Worm (Caenorhabditis elegans) whole organism, L4 larva: Measurements from ENCODE around the gene T16D1.1.
A peak's percentile ranks its signal among the peaks of the same experiment; 100 is the strongest.

Experiments
- D1046.2 ChIP-seq: fragments of 200-800 bp; sonication (Bioruptor generic); IDR thresholded peaks from 2 replicates; pipeline ENCODE4 v1.3.6; 2022; ENCODE audit warnings: missing genetic modification characterization, missing compliant biosample characterization
- F10B5.3 ChIP-seq: sonication (generic microtip); optimal IDR thresholded peaks from 2 replicates; lab custom pipeline; 2016; ENCODE audit warnings: mild to moderate bottlenecking, missing genetic modification characterization, missing compliant biosample characterization
- F44E2.7 ChIP-seq: fragments of 200-800 bp; sonication (Bioruptor generic); IDR thresholded peaks from 2 replicates; pipeline ENCODE4 v2.1.2; 2022; ENCODE audit warnings: missing genetic modification characterization, missing compliant biosample characterization
- T26A8.4 ChIP-seq: fragments of 200-800 bp; sonication (Bioruptor generic); IDR thresholded peaks from 2 replicates; pipeline ENCODE4 v1.3.6; 2022; ENCODE audit warnings: missing genetic modification characterization, missing compliant biosample characterization
- ZK337.2 ChIP-seq: fragments of 200-800 bp; sonication (Bioruptor generic); IDR thresholded peaks from 2 replicates; pipeline ENCODE4 v1.3.6; 2022; ENCODE audit warnings: missing genetic modification reagents, missing genetic modification characterization, missing compliant biosample characterization
- ama-1 ChIP-seq: fragments of 150-350 bp; optimal IDR thresholded peaks from 2 replicates; lab custom pipeline; 2014; ENCODE audit warnings: inconsistent platforms, mixed read lengths
- arid-1 ChIP-seq: fragments of 200-800 bp; sonication (Bioruptor generic); conservative IDR thresholded peaks from 2 replicates; pipeline ENCODE4 v1.3.6; 2022; ENCODE audit warnings: missing genetic modification reagents, missing genetic modification characterization, missing compliant biosample characterization
- ceh-20 ChIP-seq: fragments of 200-800 bp; sonication (Bioruptor generic); IDR thresholded peaks from 2 replicates; pipeline ENCODE4 v1.3.6; 2022; ENCODE audit warnings: missing genetic modification reagents, missing genetic modification characterization, missing compliant biosample characterization
- ceh-32 ChIP-seq: sonication (generic microtip); optimal IDR thresholded peaks from 2 replicates; lab custom pipeline; 2016; ENCODE audit warnings: mild to moderate bottlenecking, missing genetic modification characterization, missing compliant biosample characterization; ENCODE audit not compliant: poor library complexity
- ceh-44 ChIP-seq: fragments of 200-800 bp; sonication (Bioruptor generic); IDR thresholded peaks from 2 replicates; pipeline ENCODE4 v1.3.6; 2022; ENCODE audit warnings: missing genetic modification reagents, missing genetic modification characterization, missing compliant biosample characterization
- ceh-62 ChIP-seq: sonication (generic microtip); optimal IDR thresholded peaks from 2 replicates; lab custom pipeline; 2017; ENCODE audit warnings: missing biosample characterization, missing genetic modification characterization
- ctbp-1 ChIP-seq: fragments of 200-800 bp; sonication (Bioruptor generic); IDR thresholded peaks from 2 replicates; pipeline ENCODE4 v1.3.6; 2022; ENCODE audit warnings: missing genetic modification reagents, missing genetic modification characterization, missing compliant biosample characterization
- daf-16 ChIP-seq, 3 experiments: sonication (generic microtip); optimal IDR thresholded peaks; 2 replicates each; lab custom pipeline; 2016 to 2017; ENCODE audit warnings: missing genetic modification characterization in 3 of 3, missing genetic modification reagents in 3 of 3, mild to moderate bottlenecking in 2 of 3, missing compliant biosample characterization in 2 of 3, missing biosample characterization in 1 of 3, moderate library complexity in 1 of 3
- dmd-6 ChIP-seq: fragments of 200-800 bp; sonication (Bioruptor generic); IDR thresholded peaks from 2 replicates; pipeline ENCODE4 v1.3.6; 2022; ENCODE audit warnings: missing genetic modification reagents, missing genetic modification characterization, missing compliant biosample characterization
- dmd-8 ChIP-seq: fragments of 200-800 bp; sonication (Bioruptor generic); IDR thresholded peaks from 2 replicates; pipeline ENCODE4 v1.3.6; 2022; ENCODE audit warnings: missing genetic modification characterization, missing compliant biosample characterization
- dve-1 ChIP-seq: sonication (generic microtip); optimal IDR thresholded peaks from 2 replicates; lab custom pipeline; 2017; ENCODE audit warnings: antibody characterized with exemption, mild to moderate bottlenecking, missing genetic modification characterization, missing compliant biosample characterization; ENCODE audit not compliant: insufficient read depth
- hlh-11 ChIP-seq: fragments of 200-800 bp; sonication (Bioruptor generic); optimal IDR thresholded peaks from 2 replicates; lab custom pipeline; 2018; ENCODE audit warnings: mild to moderate bottlenecking, missing genetic modification characterization, missing compliant biosample characterization
- hlh-30 ChIP-seq: sonication (generic microtip); optimal IDR thresholded peaks from 2 replicates; lab custom pipeline; 2017; ENCODE audit warnings: antibody characterized with exemption, mild to moderate bottlenecking, missing genetic modification characterization, missing compliant biosample characterization; ENCODE audit not compliant: insufficient read depth
- hmg-1.1 ChIP-seq: fragments of 200-800 bp; sonication (Bioruptor generic); IDR thresholded peaks from 2 replicates; pipeline ENCODE4 v1.3.6; 2022; ENCODE audit warnings: missing genetic modification reagents, missing genetic modification characterization, missing compliant biosample characterization
- lin-38 ChIP-seq: fragments of 200-800 bp; sonication (Bioruptor generic); IDR thresholded peaks from 2 replicates; pipeline ENCODE4 v1.3.6; 2022; ENCODE audit warnings: missing genetic modification reagents, missing genetic modification characterization, missing compliant biosample characterization
- lin-39 ChIP-seq: fragments of 150-350 bp; optimal IDR thresholded peaks from 2 replicates; lab custom pipeline; 2014; ENCODE audit warnings: missing biosample characterization, missing genetic modification reagents, missing genetic modification characterization
- lsy-2 ChIP-seq, 2 experiments: fragments of 150-350 bp in 1 of 2; sonication (generic microtip) in 1 of 2; optimal IDR thresholded peaks; 2 replicates each; lab custom pipeline; 2014 to 2017; ENCODE audit warnings: missing biosample characterization in 2 of 2, missing genetic modification characterization in 2 of 2
- madf-5 ChIP-seq, 2 experiments: fragments of 200-800 bp; sonication (Bioruptor generic); IDR thresholded peaks; 2 replicates each; pipeline ENCODE4 v1.3.6; 2022; ENCODE audit warnings: missing compliant biosample characterization in 2 of 2, missing genetic modification characterization in 2 of 2
- madf-9 ChIP-seq: fragments of 200-800 bp; sonication (Bioruptor generic); conservative IDR thresholded peaks from 2 replicates; pipeline ENCODE4 v1.3.6; 2022; ENCODE audit warnings: missing genetic modification reagents, missing genetic modification characterization, missing compliant biosample characterization
- mdl-1 ChIP-seq, 2 experiments: fragments of 150-350 bp in 1 of 2; sonication (generic microtip) in 1 of 2; optimal IDR thresholded peaks; 2 replicates each; lab custom pipeline; 2014 to 2017; ENCODE audit warnings: missing biosample characterization in 2 of 2, missing genetic modification characterization in 2 of 2
- mep-1 ChIP-seq: fragments of 150-350 bp; sonication (generic microtip); optimal IDR thresholded peaks from 3 replicates; lab custom pipeline; 2014; ENCODE audit warnings: missing biosample characterization, missing genetic modification characterization
- mes-2 ChIP-seq: sonication (generic microtip); optimal IDR thresholded peaks from 2 replicates; lab custom pipeline; 2016; ENCODE audit warnings: missing genotype, mild to moderate bottlenecking, missing genetic modification characterization, missing compliant biosample characterization; ENCODE audit not compliant: poor library complexity, severe bottlenecking
- nhr-10 ChIP-seq: fragments of 150-350 bp; optimal IDR thresholded peaks from 2 replicates; lab custom pipeline; 2014; ENCODE audit warnings: missing biosample characterization, missing genetic modification characterization
- nhr-11 ChIP-seq: fragments of 150-350 bp; optimal IDR thresholded peaks from 2 replicates; lab custom pipeline; 2014; ENCODE audit warnings: missing biosample characterization, missing genetic modification characterization
- nhr-25 ChIP-seq: sonication (generic microtip); optimal IDR thresholded peaks from 2 replicates; lab custom pipeline; 2017; ENCODE audit warnings: missing genetic modification characterization, mild to moderate bottlenecking, missing compliant biosample characterization, antibody characterized with exemption, moderate library complexity, borderline replicate concordance; ENCODE audit not compliant: insufficient read depth
- nhr-28 ChIP-seq: fragments of 150-350 bp; optimal IDR thresholded peaks from 2 replicates; lab custom pipeline; 2014; ENCODE audit warnings: missing biosample characterization, missing genetic modification characterization
- nhr-42 ChIP-seq: fragments of 200-800 bp; sonication (Bioruptor generic); IDR thresholded peaks from 2 replicates; pipeline ENCODE4 v1.3.6; 2022; ENCODE audit warnings: missing genetic modification characterization, missing compliant biosample characterization
- pha-4 ChIP-seq, 2 experiments: fragments of 150-350 bp in 1 of 2; fragments of 200-800 bp in 1 of 2; sonication (Bioruptor generic) in 1 of 2; IDR thresholded peaks in 1 of 2; optimal IDR thresholded peaks in 1 of 2; 2 replicates each; pipeline versions ENCODE4 v1.3.6 to Lab custom; 2014 to 2022; ENCODE audit warnings: missing genetic modification characterization in 2 of 2, missing genetic modification reagents in 2 of 2, missing biosample characterization in 1 of 2, missing compliant biosample characterization in 1 of 2
- rbr-2 ChIP-seq: sonication (generic microtip); optimal IDR thresholded peaks from 2 replicates; lab custom pipeline; 2016; ENCODE audit warnings: missing genotype, missing genetic modification characterization, missing compliant biosample characterization
- sdz-12 ChIP-seq: fragments of 200-800 bp; sonication (Bioruptor generic); optimal IDR thresholded peaks from 2 replicates; lab custom pipeline; 2018; ENCODE audit warnings: mild to moderate bottlenecking, missing genetic modification characterization, missing compliant biosample characterization
- snpc-1.2 ChIP-seq: fragments of 200-800 bp; sonication (Bioruptor generic); IDR thresholded peaks from 2 replicates; pipeline ENCODE4 v1.3.6; 2022; ENCODE audit warnings: missing genetic modification reagents, missing genetic modification characterization, missing compliant biosample characterization
- spr-1 ChIP-seq: sonication (generic microtip); optimal IDR thresholded peaks from 2 replicates; lab custom pipeline; 2016; ENCODE audit warnings: mild to moderate bottlenecking, missing genetic modification characterization, missing compliant biosample characterization
- tag-97 ChIP-seq: fragments of 200-800 bp; sonication (Bioruptor generic); IDR thresholded peaks from 2 replicates; pipeline ENCODE4 v1.3.6; 2022; ENCODE audit warnings: missing genetic modification characterization, missing compliant biosample characterization
- unc-39 ChIP-seq: sonication (generic microtip); optimal IDR thresholded peaks from 2 replicates; lab custom pipeline; 2017; ENCODE audit warnings: missing biosample characterization, missing genetic modification characterization
- unc-62 ChIP-seq, 3 experiments: fragments of 150-350 bp in 1 of 3; sonication (generic microtip); optimal IDR thresholded peaks in 2 of 3; peaks in 1 of 3; 1 replicate in 1 of 3; 2 replicates in 2 of 3; lab custom pipeline; 2014 to 2017; ENCODE audit warnings: missing biosample characterization in 3 of 3, missing genetic modification characterization in 3 of 3, missing genetic modification reagents in 3 of 3, missing genotype in 1 of 3
- zag-1 ChIP-seq: fragments of 150-350 bp; optimal IDR thresholded peaks from 2 replicates; lab custom pipeline; 2014; ENCODE audit warnings: missing biosample characterization, missing genetic modification characterization
- zfp-3 ChIP-seq: fragments of 200-800 bp; sonication (Bioruptor generic); conservative IDR thresholded peaks from 2 replicates; pipeline ENCODE4 v1.3.6; 2022; ENCODE audit warnings: missing genetic modification reagents, missing genetic modification characterization, missing compliant biosample characterization
- ztf-11 ChIP-seq: fragments of 150-350 bp; optimal IDR thresholded peaks from 2 replicates; lab custom pipeline; 2014; ENCODE audit warnings: missing biosample characterization, missing genetic modification characterization

The T16D1.1 gene

ce11 chrII:5201922-5202562 is 39.4 kb downstream of the T16D1.1 start (continued):
- TF ChIP-seq ama-1 (lab: Kevin White, UChicago) (no peak), hlh-11 (peak; percentile 91), ZK337.2 (GFP tag; lab: Robert Waterston, UW) (no peak), ceh-62 (no peak), madf-5 (GFP tag; IDR thresholded peaks at IDR 0.05; lab: Robert Waterston, UW) (no peak), nhr-25 (no peak), dve-1 (peak; percentile 97), ceh-20 (peak; percentile 63), dmd-8 (GFP tag; lab: Robert Waterston, UW) (no peak), pha-4 (GFP tag; IDR thresholded peaks at IDR 0.05; lab: Robert Waterston, UW) (peak; percentile 54), pha-4 (tag; optimal IDR thresholded peaks at IDR 0.05; lab: Kevin White, UChicago) (no peak), lin-39 (tag; lab: Kevin White, UChicago) (no peak)

DNA sequence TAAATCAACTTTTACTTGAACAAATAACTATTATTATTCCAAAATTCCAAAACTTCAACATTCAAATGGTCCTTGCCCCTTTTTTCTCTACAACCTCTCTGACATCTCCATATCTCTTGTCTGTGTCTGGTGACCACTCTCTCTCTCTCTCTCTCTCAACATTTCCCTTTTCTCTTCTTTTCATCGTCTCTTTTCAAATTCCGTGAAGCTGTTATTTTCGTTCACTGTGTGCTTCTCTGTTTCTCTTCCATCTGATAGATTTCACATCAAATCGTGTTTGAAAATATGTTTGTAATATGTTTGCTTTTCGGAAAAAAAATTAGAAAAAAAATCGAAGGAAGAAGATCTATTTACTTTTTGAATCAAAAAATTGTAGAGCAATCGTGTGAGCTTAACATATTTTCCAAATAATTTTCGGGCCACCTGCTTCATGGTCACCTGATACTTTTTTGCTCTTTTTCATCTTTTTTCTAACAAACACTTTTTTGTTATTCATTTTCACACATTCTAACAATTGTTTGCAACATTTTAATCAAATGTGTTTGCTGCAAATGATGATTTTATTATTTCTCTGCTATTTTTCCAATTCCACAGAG is 40.4 kb downstream of the T16D1.1 start:
- TF ChIP-seq hlh-11 (peak; percentile 57), arid-1 (no peak), ceh-32 (tag; lab: Kevin White, UChicago) (no peak), T26A8.4 (GFP tag; lab: Robert Waterston, UW) (no peak), hlh-30 (tag; lab: Kevin White, UChicago) (peak; percentile 81), nhr-11 (tag; lab: Kevin White, UChicago) (no peak), rbr-2 (peak; percentile 11), nhr-10 (tag; lab: Kevin White, UChicago) (no peak), sdz-12 (GFP tag; lab: Kevin White, UChicago) (no peak), zfp-3 (GFP tag; lab: Robert Waterston, UW) (no peak), mep-1 (tag; lab: Kevin White, UChicago) (peak; percentile 56), daf-16 (GFP tag; optimal IDR thresholded peaks at IDR 0.05; lab: Kevin White, UChicago) (peak in 1 of 2 experiments; percentile 89), daf-16 (tag; optimal IDR thresholded peaks at IDR 0.05; lab: Kevin White, UChicago) (peak; percentile 50), nhr-42 (GFP tag; lab: Robert Waterston, UW) (no peak), madf-9 (GFP tag; lab: Robert Waterston, UW) (no peak), unc-62 (GFP tag; optimal IDR thresholded peaks at IDR 0.05 in 1 of 2; lab: Kevin White, UChicago) (peak in 1 of 2 experiments; percentile 21), unc-62 (tag; optimal IDR thresholded peaks at IDR 0.05; lab: Kevin White, UChicago) (no peak), D1046.2 (GFP tag; lab: Robert Waterston, UW) (no peak), pha-4 (GFP tag; IDR thresholded peaks at IDR 0.05; lab: Robert Waterston, UW) (no peak), pha-4 (tag; optimal IDR thresholded peaks at IDR 0.05; lab: Kevin White, UChicago) (peak; percentile 11), tag-97 (GFP tag; lab: Robert Waterston, UW) (no peak), F44E2.7 (no peak), mes-2 (peak; percentile 44), ceh-20 (no peak), F10B5.3 (tag; lab: Kevin White, UChicago) (no peak), ceh-44 (GFP tag; lab: Robert Waterston, UW) (no peak), ztf-11 (no peak), mdl-1 (tag; optimal IDR thresholded peaks at IDR 0.05; lab: Kevin White, UChicago) (peak in 1 of 2 experiments; percentile 22), spr-1 (tag; lab: Kevin White, UChicago) (no peak), dve-1 (peak; percentile 36), snpc-1.2 (no peak), dmd-6 (GFP tag; lab: Robert Waterston, UW) (no peak), nhr-28 (tag; lab: Kevin White, UChicago) (peak; percentile 3), hmg-1.1 (GFP tag; lab: Robert Waterston, UW) (peak; percentile 54; the same call in 1 of the 2 replicates), unc-39 (tag; lab: Kevin White, UChicago) (no peak), zag-1 (tag; lab: Kevin White, UChicago) (no peak), lsy-2 (tag; optimal IDR thresholded peaks at IDR 0.05; lab: Kevin White, UChicago) (peak in 1 of 2 experiments; percentile 67), ctbp-1 (no peak), lin-38 (GFP tag; lab: Robert Waterston, UW) (no peak)
- TF ChIP-seq, all 104 proteins: peak for 13
